Worm (Caenorhabditis elegans): ENCODE measurements around the gene T05C12.4.

ce11 chrII:8216922-8217321 is 36.7 kb upstream of the T05C12.4 start, which contains the start of gene ifg-1:
- TF ChIP-seq sma-9 (GFP tag; optimal IDR thresholded peaks at IDR 0.05): no peak
- no peak for TF ChIP-seq sma-9 (tag; optimal IDR thresholded peaks at IDR 0.05)
- TF ChIP-seq lsy-2 (tag; optimal IDR thresholded peaks at IDR 0.05): no peak
- no peak for TF ChIP-seq lin-13 (GFP tag; optimal IDR thresholded peaks at IDR 0.05)
- no peak for TF ChIP-seq R02D3.7 (tag; optimal IDR thresholded peaks at IDR 0.05)
- no peak for TF ChIP-seq nhr-237 (tag; optimal IDR thresholded peaks at IDR 0.05)
- no peak for TF ChIP-seq ama-1 (optimal IDR thresholded peaks at IDR 0.05)
- no peak for TF ChIP-seq blmp-1 (tag; optimal IDR thresholded peaks at IDR 0.05; ENCODE audit: insufficient read depth)
